Worm (Caenorhabditis elegans): ENCODE results near the gene ZK643.6.

Gene ZK643.6

DNA sequence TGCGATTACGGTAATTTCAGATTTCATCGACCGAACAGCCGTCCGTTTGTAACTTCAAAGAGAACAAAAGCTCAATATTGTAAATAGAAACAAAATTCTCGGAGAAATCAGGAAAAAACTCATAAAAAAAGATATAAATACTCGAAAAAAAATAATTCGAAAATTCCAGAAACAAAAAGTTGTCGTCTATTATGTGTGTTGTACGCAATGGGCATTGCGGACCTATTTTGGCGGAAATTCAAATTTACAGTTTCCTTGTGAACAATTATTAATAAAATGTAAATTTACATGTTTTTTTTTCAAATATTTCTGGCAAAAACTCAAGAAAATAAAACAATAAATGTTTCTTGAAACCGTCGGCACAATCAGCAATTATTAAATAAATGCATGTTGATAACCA is 24.9 kb upstream of the ZK643.6 start:
- TF ChIP-seq madf-9 (GFP tag; conservative IDR thresholded peaks at IDR 0.05) (no peak), mdl-1 (tag; optimal IDR thresholded peaks at IDR 0.05) (no peak)

DNA sequence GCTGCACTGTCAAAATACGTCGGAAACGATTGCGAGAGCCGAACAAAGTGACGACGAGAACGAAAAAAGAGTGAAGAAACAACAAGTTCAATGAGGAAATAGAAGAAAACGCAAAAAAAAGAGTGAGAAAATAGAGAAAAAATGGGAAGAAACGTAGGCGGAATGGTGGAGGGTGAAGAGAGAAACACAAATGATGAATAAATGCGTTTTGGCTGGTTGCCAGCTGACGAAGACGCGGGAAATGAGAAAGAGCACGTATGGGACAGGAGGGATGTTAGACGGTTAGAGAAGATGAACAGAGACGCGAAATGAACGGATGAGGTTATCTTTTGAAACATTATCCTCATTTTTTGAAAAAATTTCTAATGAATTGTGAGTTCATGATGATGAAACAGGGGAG is 24.4 kb upstream of the ZK643.6 start:
- peak; percentile 62 for TF ChIP-seq hmg-1.1 (GFP tag; IDR thresholded peaks at IDR 0.05)
- TF ChIP-seq nhr-111 (GFP tag; optimal IDR thresholded peaks at IDR 0.05), result no peak
- peak; percentile 1 for TF ChIP-seq F37D6.2 (tag; optimal IDR thresholded peaks at IDR 0.05)
- peak in 1 of 2 experiments; percentile 76 for TF ChIP-seq hif-1 (tag; optimal IDR thresholded peaks at IDR 0.05)
- no peak for TF ChIP-seq nhr-76 (tag; optimal IDR thresholded peaks at IDR 0.05)
- no peak for TF ChIP-seq lin-15B (tag; optimal IDR thresholded peaks at IDR 0.05)
- peak; percentile 15 for TF ChIP-seq ces-1 (GFP tag; optimal IDR thresholded peaks at IDR 0.05)
- no peak for TF ChIP-seq R02D3.7 (tag; optimal IDR thresholded peaks at IDR 0.05)
- TF ChIP-seq mdl-1 (tag; optimal IDR thresholded peaks at IDR 0.05), result peak in 1 of 2 experiments; percentile 49
- TF ChIP-seq rbr-2 (tag; optimal IDR thresholded peaks at IDR 0.05), result peak; percentile 57
- TF ChIP-seq saeg-2 (GFP tag; IDR thresholded peaks at IDR 0.05), result no peak
- TF ChIP-seq hlh-30 (tag; optimal IDR thresholded peaks at IDR 0.05; ENCODE audit: insufficient read depth), result peak; percentile 59
- peak; percentile 52; the same call in 1 of the 2 replicates for TF ChIP-seq arid-1 (GFP tag; conservative IDR thresholded peaks at IDR 0.05)
- no peak for TF ChIP-seq zip-11 (GFP tag; IDR thresholded peaks at IDR 0.05)
- peak; percentile 76 for TF ChIP-seq fkh-10 (GFP tag; optimal IDR thresholded peaks at IDR 0.05)
- peak; percentile 72 for TF ChIP-seq dmd-6 (GFP tag; IDR thresholded peaks at IDR 0.05)
- peak in 1 of 2 experiments; percentile 44 for TF ChIP-seq daf-16 (GFP tag; optimal IDR thresholded peaks at IDR 0.05)
- no peak for TF ChIP-seq daf-16 (tag; optimal IDR thresholded peaks at IDR 0.05)
- no peak for TF ChIP-seq nhr-48 (tag; optimal IDR thresholded peaks at IDR 0.05)
- peak; percentile 68 for TF ChIP-seq nhr-11 (tag; optimal IDR thresholded peaks at IDR 0.05)
- peak; percentile 44 for TF ChIP-seq mxl-3 (GFP tag; optimal IDR thresholded peaks at IDR 0.05)
- TF ChIP-seq F44E2.7 (GFP tag; IDR thresholded peaks at IDR 0.05), result no peak
- no peak for TF ChIP-seq egl-43 (GFP tag; IDR thresholded peaks at IDR 0.05)
- TF ChIP-seq Y75B8A.6 (GFP tag; IDR thresholded peaks at IDR 0.05), result no peak
- peak; percentile 70 for TF ChIP-seq mep-1 (tag; optimal IDR thresholded peaks at IDR 0.05)
- TF ChIP-seq zag-1 (tag; optimal IDR thresholded peaks at IDR 0.05), result no peak
- peak; percentile 8 for TF ChIP-seq mes-2 (tag; optimal IDR thresholded peaks at IDR 0.05; ENCODE audit: poor library complexity, severe bottlenecking)
- TF ChIP-seq nhr-102 (tag; optimal IDR thresholded peaks at IDR 0.05), result no peak
- peak; percentile 83 for TF ChIP-seq hlh-11 (tag; optimal IDR thresholded peaks at IDR 0.05)
- peak; percentile 40; the same call in 1 of the 2 replicates for TF ChIP-seq lin-29 (GFP tag; IDR thresholded peaks at IDR 0.05)
- TF ChIP-seq php-3 (GFP tag; IDR thresholded peaks at IDR 0.05), result no peak
- TF ChIP-seq ctbp-1 (GFP tag; IDR thresholded peaks at IDR 0.05), result peak; percentile 64; the same call in 1 of the 2 replicates
- peak; percentile 19 for TF ChIP-seq nhr-77 (tag; optimal IDR thresholded peaks at IDR 0.05)
- TF ChIP-seq spr-1 (tag; optimal IDR thresholded peaks at IDR 0.05), result no peak
- no peak for TF ChIP-seq zip-2 (tag; optimal IDR thresholded peaks at IDR 0.05)
- TF ChIP-seq F49E8.2 (tag; optimal IDR thresholded peaks at IDR 0.05; ENCODE audit: borderline replicate concordance), result no peak
- TF ChIP-seq zfp-3 (GFP tag; conservative IDR thresholded peaks at IDR 0.05), result no peak
- no peak for TF ChIP-seq zfp-2 (tag; optimal IDR thresholded peaks at IDR 0.05)
- no peak for TF ChIP-seq spr-3 (GFP tag; optimal IDR thresholded peaks at IDR 0.05)
- no peak for TF ChIP-seq attf-4 (tag; optimal IDR thresholded peaks at IDR 0.05)
- TF ChIP-seq ceh-20 (GFP tag; IDR thresholded peaks at IDR 0.05), result 0 out of 2 replicates have a peak, but pooled peaks have one; percentile 48
- TF ChIP-seq sdz-12 (GFP tag; optimal IDR thresholded peaks at IDR 0.05), result no peak
- TF ChIP-seq ceh-32 (tag; optimal IDR thresholded peaks at IDR 0.05; ENCODE audit: poor library complexity), result no peak
- no peak for TF ChIP-seq daf-12 (tag; optimal IDR thresholded peaks at IDR 0.05)
- no peak for TF ChIP-seq nhr-6 (tag; optimal IDR thresholded peaks at IDR 0.05)
- TF ChIP-seq nhr-28 (tag; optimal IDR thresholded peaks at IDR 0.05), result peak; percentile 46
- no peak for TF ChIP-seq mxl-2 (GFP tag; conservative IDR thresholded peaks at IDR 0.05)
- TF ChIP-seq dve-1 (tag; optimal IDR thresholded peaks at IDR 0.05; ENCODE audit: insufficient read depth), result peak; percentile 34

Measured in whole organism, L4 larva.